Worm (Caenorhabditis elegans) whole organism, early embryonic: ENCODE results near the gene T08D10.5.

ENCODE experiments used
- B0310.2 ChIP-seq: sonication (generic microtip); optimal IDR thresholded peaks from 2 replicates; lab custom pipeline; 2016; ENCODE audit warnings: mild to moderate bottlenecking, missing genetic modification characterization, missing compliant biosample characterization
- F13C5.2 ChIP-seq: sonication (generic microtip); optimal IDR thresholded peaks from 2 replicates; lab custom pipeline; 2017; ENCODE audit warnings: mild to moderate bottlenecking, missing genetic modification characterization, inconsistent platforms, missing compliant biosample characterization
- aly-1 ChIP-seq: sonication (generic microtip); optimal IDR thresholded peaks from 2 replicates; lab custom pipeline; 2016; ENCODE audit warnings: missing genetic modification characterization, missing compliant biosample characterization
- ama-1 ChIP-seq: fragments of 150-350 bp; optimal IDR thresholded peaks from 2 replicates; lab custom pipeline; 2014
- ceh-13 ChIP-seq: fragments of 200-800 bp; sonication (Bioruptor generic); optimal IDR thresholded peaks from 2 replicates; lab custom pipeline; 2018; ENCODE audit warnings: mild to moderate bottlenecking, missing genetic modification characterization, missing compliant biosample characterization
- ceh-36 ChIP-seq: sonication (generic microtip); optimal IDR thresholded peaks from 2 replicates; lab custom pipeline; 2016; ENCODE audit warnings: missing genetic modification characterization, inconsistent platforms, missing compliant biosample characterization
- ets-7 ChIP-seq: sonication (generic microtip); optimal IDR thresholded peaks from 2 replicates; lab custom pipeline; 2016; ENCODE audit warnings: missing genotype, missing genetic modification characterization, missing compliant biosample characterization
- flt-1 ChIP-seq: fragments of 200-800 bp; sonication (Bioruptor generic); IDR thresholded peaks from 2 replicates; pipeline ENCODE4 v1.3.6; 2022; ENCODE audit warnings: missing genetic modification characterization, missing compliant biosample characterization
- hmbx-1 ChIP-seq: sonication (generic microtip); optimal IDR thresholded peaks from 2 replicates; lab custom pipeline; 2016; ENCODE audit warnings: mild to moderate bottlenecking, missing genetic modification characterization, missing compliant biosample characterization
- hmg-4 ChIP-seq: fragments of 200-800 bp; sonication (Bioruptor generic); optimal IDR thresholded peaks from 2 replicates; lab custom pipeline; 2018; ENCODE audit warnings: mild to moderate bottlenecking, missing genetic modification characterization, missing compliant biosample characterization
- hnd-1 ChIP-seq: sonication (generic microtip); optimal IDR thresholded peaks from 2 replicates; lab custom pipeline; 2016; ENCODE audit warnings: missing genetic modification characterization, missing compliant biosample characterization
- pes-1 ChIP-seq: fragments of 200-800 bp; sonication (Bioruptor generic); IDR thresholded peaks from 2 replicates; pipeline ENCODE4 v1.3.6; 2022; ENCODE audit warnings: missing genetic modification reagents, missing genetic modification characterization, missing compliant biosample characterization
- scrt-1 ChIP-seq: fragments of 200-800 bp; sonication (Bioruptor generic); IDR thresholded peaks from 2 replicates; pipeline ENCODE4 v1.3.6; 2022; ENCODE audit warnings: missing genetic modification characterization, missing compliant biosample characterization
- sea-1 ChIP-seq: fragments of 200-800 bp; sonication (Bioruptor generic); conservative IDR thresholded peaks from 2 replicates; pipeline ENCODE4 v1.3.6; 2022; ENCODE audit warnings: missing genetic modification characterization, missing compliant biosample characterization
- tbx-11 ChIP-seq: fragments of 200-800 bp; sonication (Bioruptor generic); IDR thresholded peaks from 2 replicates; pipeline ENCODE4 v1.3.6; 2022; ENCODE audit warnings: missing genetic modification characterization, missing compliant biosample characterization
- tbx-37 ChIP-seq: fragments of 200-800 bp; sonication (Bioruptor generic); conservative IDR thresholded peaks from 2 replicates; pipeline ENCODE4 v1.3.6; 2022; ENCODE audit warnings: missing genetic modification reagents, missing genetic modification characterization, missing compliant biosample characterization
- tra-4 ChIP-seq: sonication (generic microtip); optimal IDR thresholded peaks from 2 replicates; lab custom pipeline; 2017; ENCODE audit warnings: missing genetic modification characterization, missing compliant biosample characterization

Gene T08D10.5

DNA sequence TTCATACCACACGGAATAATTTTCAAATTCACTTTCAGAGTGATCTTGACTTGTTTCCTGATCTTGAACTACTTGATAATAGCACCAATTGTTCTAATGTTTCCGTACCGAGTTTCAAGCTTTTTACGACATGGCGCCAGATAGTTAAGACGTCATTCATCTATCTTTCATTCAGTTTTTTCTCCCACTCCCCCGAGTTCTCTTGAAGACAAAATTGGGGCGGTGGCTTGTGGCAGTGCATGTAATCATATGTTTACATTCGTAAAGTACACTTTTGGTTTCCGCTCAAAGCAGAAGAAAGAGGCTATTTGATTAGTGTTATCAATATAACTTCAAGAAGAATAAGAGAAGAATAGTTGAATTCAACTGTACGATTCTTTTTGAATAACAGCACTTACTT, 42.2 kb downstream of the T08D10.5 start:
- TF ChIP-seq ceh-36 (tag; lab: Kevin White, UChicago) (no peak), scrt-1 (GFP tag; lab: Robert Waterston, UW) (no peak)

DNA sequence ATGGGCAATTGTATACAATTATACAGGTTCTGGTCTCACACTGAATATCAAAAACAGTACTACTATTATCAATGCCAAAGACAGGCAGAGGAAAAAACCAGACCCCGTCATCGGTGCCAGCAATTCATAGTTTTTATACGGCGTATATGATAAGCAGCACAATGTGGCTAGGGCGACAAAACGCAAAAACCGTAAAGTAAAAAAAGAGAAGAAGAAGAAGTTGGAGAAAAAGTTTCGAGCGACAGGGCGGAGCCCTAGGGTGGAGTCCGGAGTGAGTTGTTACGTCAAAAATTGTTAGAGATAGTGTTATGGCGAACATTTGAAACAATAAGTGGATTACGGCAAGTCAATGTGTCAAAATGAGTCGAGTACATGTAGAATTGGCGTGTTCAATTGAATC, 44.3 kb downstream of the T08D10.5 start:
- no peak for TF ChIP-seq ceh-36 (tag; lab: Kevin White, UChicago)
- no peak for TF ChIP-seq tra-4 (tag; lab: Kevin White, UChicago)

DNA sequence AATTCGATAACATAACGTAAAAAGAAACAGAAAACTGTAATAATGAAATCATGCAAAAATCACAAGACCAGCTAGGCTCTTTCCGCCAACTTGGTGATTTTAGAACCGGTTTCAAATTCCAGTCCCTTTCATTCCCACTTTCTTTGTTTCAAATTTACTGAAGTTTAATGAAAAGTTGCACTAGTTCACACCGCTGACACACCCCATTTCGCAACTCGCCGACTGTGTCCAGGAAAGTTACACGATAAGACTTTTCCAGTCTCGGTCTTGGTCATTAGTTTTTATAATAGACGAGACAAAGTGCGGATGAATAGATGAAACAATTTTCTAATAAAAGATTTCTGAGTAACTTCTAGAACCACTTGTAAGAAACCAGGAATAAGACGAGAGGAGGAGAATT, 46.6 kb downstream of the T08D10.5 start:
- TF ChIP-seq F13C5.2 (tag; lab: Kevin White, UChicago) (no peak), hmg-4 (GFP tag; lab: Kevin White, UChicago) (no peak), ceh-13 (GFP tag; lab: Kevin White, UChicago) (no peak), hmbx-1 (tag; lab: Kevin White, UChicago) (no peak), B0310.2 (no peak), tbx-37 (GFP tag; lab: Robert Waterston, UW) (no peak)

- TF ChIP-seq F13C5.2 (tag; lab: Kevin White, UChicago): no peak
- no peak for TF ChIP-seq B0310.2
- no peak for TF ChIP-seq hnd-1
- no peak for TF ChIP-seq tbx-11
Observed at ce11 chrX:12004925-12005324, 47.6 kb downstream of the T08D10.5 start.

DNA sequence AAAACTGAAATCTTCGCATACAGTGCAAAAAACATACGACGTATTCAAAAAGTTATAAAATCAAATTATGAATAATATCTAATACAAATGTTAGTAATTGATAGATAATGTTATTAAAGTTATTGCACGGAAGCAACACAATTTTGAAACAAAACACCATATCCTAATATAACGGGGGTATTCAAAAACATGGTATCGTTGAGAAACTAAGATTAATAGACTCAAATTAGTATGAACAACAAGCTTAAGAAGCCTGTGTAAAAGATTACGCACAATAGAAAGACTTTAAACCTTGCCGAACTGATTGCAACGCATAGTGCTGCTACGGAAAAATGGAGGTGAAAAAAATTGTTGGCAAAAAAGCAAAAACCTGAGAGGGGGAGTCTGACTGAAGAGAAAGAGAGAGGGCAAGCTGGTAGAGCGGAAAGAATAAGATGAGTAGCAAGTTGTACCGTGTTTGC, 48.2 kb downstream of the T08D10.5 start, which contains the start of gene sma-5:
sma-5 (minus strand) TSS at position 51 of the 461 bp plus-strand sequence.
- no peak for TF ChIP-seq hmg-4 (GFP tag; lab: Kevin White, UChicago)
- TF ChIP-seq B0310.2: no peak
- TF ChIP-seq ama-1 (lab: Kevin White, UChicago): no peak
- no peak for TF ChIP-seq ceh-36 (tag; lab: Kevin White, UChicago)
- no peak for TF ChIP-seq tbx-11
- no peak for TF ChIP-seq aly-1
- no peak for TF ChIP-seq F13C5.2 (tag; lab: Kevin White, UChicago)
- TF ChIP-seq tra-4 (tag; lab: Kevin White, UChicago): no peak
- TF ChIP-seq scrt-1 (GFP tag; lab: Robert Waterston, UW): no peak
- no peak for TF ChIP-seq pes-1 (GFP tag; lab: Robert Waterston, UW)
- TF ChIP-seq hnd-1: no peak
- TF ChIP-seq sea-1: no peak
- no peak for TF ChIP-seq ceh-13 (GFP tag; lab: Kevin White, UChicago)
- TF ChIP-seq hmbx-1 (tag; lab: Kevin White, UChicago): no peak
- TF ChIP-seq tbx-37 (GFP tag; lab: Robert Waterston, UW): no peak

ce11 chrX:12006470-12006869, 49.1 kb downstream of the T08D10.5 start:
- no peak for TF ChIP-seq ama-1 (lab: Kevin White, UChicago)
- no peak for TF ChIP-seq ceh-36 (tag; lab: Kevin White, UChicago)
- TF ChIP-seq tbx-37 (GFP tag; lab: Robert Waterston, UW): no peak
- no peak for TF ChIP-seq ceh-13 (GFP tag; lab: Kevin White, UChicago)
- no peak for TF ChIP-seq pes-1 (GFP tag; lab: Robert Waterston, UW)
- TF ChIP-seq tbx-11: no peak
- no peak for TF ChIP-seq ets-7 (tag; lab: Kevin White, UChicago)
- no peak for TF ChIP-seq hnd-1
- no peak for TF ChIP-seq sea-1
- TF ChIP-seq B0310.2: no peak
- TF ChIP-seq F13C5.2 (tag; lab: Kevin White, UChicago): no peak
- no peak for TF ChIP-seq scrt-1 (GFP tag; lab: Robert Waterston, UW)
- no peak for TF ChIP-seq hmg-4 (GFP tag; lab: Kevin White, UChicago)
- TF ChIP-seq tra-4 (tag; lab: Kevin White, UChicago): no peak
- TF ChIP-seq aly-1: no peak
- no peak for TF ChIP-seq flt-1
- no peak for TF ChIP-seq hmbx-1 (tag; lab: Kevin White, UChicago)

DNA sequence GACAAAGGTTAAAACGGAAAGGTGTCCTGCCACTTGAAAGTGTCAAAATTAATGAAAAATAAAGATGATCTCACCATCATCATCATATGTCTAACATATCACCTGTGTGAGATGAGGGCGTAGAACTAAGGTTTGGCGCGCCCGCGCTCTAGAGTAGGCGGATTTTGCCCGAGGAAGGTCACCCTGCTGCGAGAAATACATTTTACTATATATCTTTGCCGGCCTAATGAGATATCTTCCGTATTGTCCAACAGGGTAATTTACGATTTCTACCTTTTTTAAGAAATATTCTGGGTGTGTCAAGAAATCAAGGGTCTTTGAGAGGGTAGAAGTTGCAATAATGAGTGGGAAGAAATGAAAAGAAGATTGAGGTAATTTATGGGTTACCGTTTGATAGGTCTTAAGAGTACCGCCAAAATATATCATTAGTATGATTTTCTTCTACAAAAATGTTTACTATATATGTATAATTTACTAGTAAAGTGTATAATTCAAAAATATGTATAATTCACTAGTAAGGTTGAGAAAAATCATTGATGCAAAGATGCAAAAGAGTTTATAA, 50.6 kb downstream of the T08D10.5 start:
- TF ChIP-seq sea-1: no peak
- no peak for TF ChIP-seq scrt-1 (GFP tag; lab: Robert Waterston, UW)
- TF ChIP-seq flt-1: no peak
- no peak for TF ChIP-seq aly-1
- no peak for TF ChIP-seq B0310.2
- no peak for TF ChIP-seq F13C5.2 (tag; lab: Kevin White, UChicago)
- no peak for TF ChIP-seq pes-1 (GFP tag; lab: Robert Waterston, UW)
- no peak for TF ChIP-seq hnd-1
- no peak for TF ChIP-seq ets-7 (tag; lab: Kevin White, UChicago)
- TF ChIP-seq ceh-13 (GFP tag; lab: Kevin White, UChicago): no peak
- no peak for TF ChIP-seq hmg-4 (GFP tag; lab: Kevin White, UChicago)
